ENCODE assay signal across 6 worm cellular contexts in the genomic region with DNA sequence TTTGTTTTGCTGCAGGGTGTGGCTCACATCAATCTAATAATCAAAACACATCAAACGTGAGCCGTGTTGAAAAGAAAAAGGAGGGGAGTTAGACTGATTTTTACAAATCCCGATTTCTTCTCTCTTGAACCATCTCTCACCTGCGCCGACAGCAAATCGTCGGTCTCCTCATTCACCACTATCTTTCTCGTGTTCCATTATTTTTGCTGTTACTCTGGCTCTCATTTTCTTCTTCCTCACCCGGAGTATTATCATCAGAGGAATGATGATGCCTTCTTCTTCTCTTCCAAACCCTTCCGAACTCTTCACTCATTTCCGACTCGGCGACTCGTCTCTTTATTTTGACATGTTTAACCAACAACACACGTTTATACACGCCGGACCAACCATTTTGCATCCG.
TF ChIP-seq lines count a peak whose summit lies in the region.

No protein-coding gene starts in this region.

TF ChIP-seq in whole organism, L1 larva, 84 proteins besides CTCF, POLR2A, EP300 and RAD21:
- TF ChIP-seq nhr-12 (tag; optimal IDR thresholded peaks at IDR 0.05; lab: Kevin White, UChicago) (no peak), ceh-88 (GFP tag; IDR thresholded peaks at IDR 0.05; lab: Robert Waterston, UW) (no peak), Y116A8C.19 (tag; optimal IDR thresholded peaks at IDR 0.05; lab: Kevin White, UChicago; ENCODE audit: borderline replicate concordance) (no peak), lin-14 (GFP tag; optimal IDR thresholded peaks at IDR 0.05; lab: Kevin White, UChicago) (peak; percentile 55), nhr-71 (tag; optimal IDR thresholded peaks at IDR 0.05; lab: Kevin White, UChicago) (peak; percentile 55), lir-3 (tag; optimal IDR thresholded peaks at IDR 0.05; lab: Kevin White, UChicago; ENCODE audit: poor library complexity) (no peak), mab-9 (GFP tag; IDR thresholded peaks at IDR 0.05; lab: Robert Waterston, UW) (no peak), rnt-1 (tag; optimal IDR thresholded peaks at IDR 0.05; lab: Kevin White, UChicago) (peak; percentile 8)

TF ChIP-seq in whole organism, L2 larva, 48 proteins besides CTCF, POLR2A, EP300 and RAD21:
- TF ChIP-seq sma-3 (GFP tag; optimal IDR thresholded peaks at IDR 0.05; lab: Kevin White, UChicago) (no peak), ztf-1 (GFP tag; conservative IDR thresholded peaks at IDR 0.05; lab: Robert Waterston, UW) (no peak), unc-62 (GFP tag; optimal IDR thresholded peaks at IDR 0.05; lab: Kevin White, UChicago) (no peak), sma-9 (GFP tag; optimal IDR thresholded peaks at IDR 0.05; lab: Kevin White, UChicago) (peak; percentile 32), sma-9 (tag; optimal IDR thresholded peaks at IDR 0.05; lab: Kevin White, UChicago) (no peak), F13H6.1 (tag; optimal IDR thresholded peaks at IDR 0.05; lab: Kevin White, UChicago) (peak; percentile 45), unc-39 (tag; optimal IDR thresholded peaks at IDR 0.05; lab: Kevin White, UChicago) (no peak), nhr-23 (tag; optimal IDR thresholded peaks at IDR 0.05; lab: Kevin White, UChicago) (no peak), fos-1 (tag; optimal IDR thresholded peaks at IDR 0.05; lab: Kevin White, UChicago) (no peak), nhr-129 (tag; optimal IDR thresholded peaks at IDR 0.05; lab: Kevin White, UChicago) (peak; percentile 28), elt-3 (tag; optimal IDR thresholded peaks at IDR 0.05; lab: Kevin White, UChicago) (no peak), nhr-6 (tag; optimal IDR thresholded peaks at IDR 0.05; lab: Kevin White, UChicago) (no peak), lsy-2 (tag; optimal IDR thresholded peaks at IDR 0.05; lab: Kevin White, UChicago) (no peak)

TF ChIP-seq in whole organism, L3 larva, 47 proteins besides CTCF, POLR2A, EP300 and RAD21:
- TF ChIP-seq mdl-1 (tag; optimal IDR thresholded peaks at IDR 0.05; lab: Kevin White, UChicago) (no peak), ama-1 (optimal IDR thresholded peaks at IDR 0.05; lab: Kevin White, UChicago) (no peak), nhr-67 (tag; optimal IDR thresholded peaks at IDR 0.05; lab: Kevin White, UChicago) (no peak), unc-62 (GFP tag; optimal IDR thresholded peaks at IDR 0.05; lab: Kevin White, UChicago) (peak; percentile 41), egl-5 (tag; optimal IDR thresholded peaks at IDR 0.05; lab: Kevin White, UChicago) (no peak), lin-15B (tag; optimal IDR thresholded peaks at IDR 0.05; lab: Kevin White, UChicago) (no peak)

TF ChIP-seq in whole organism, L4 larva, 104 proteins besides CTCF, POLR2A, EP300 and RAD21:
- TF ChIP-seq daf-16 (GFP tag; optimal IDR thresholded peaks at IDR 0.05; lab: Kevin White, UChicago) (peak in 1 of 2 experiments; percentile 77), daf-16 (tag; optimal IDR thresholded peaks at IDR 0.05; lab: Kevin White, UChicago) (no peak), madf-9 (GFP tag; conservative IDR thresholded peaks at IDR 0.05; lab: Robert Waterston, UW) (0 out of 2 replicates have a peak, but pooled peaks have one; percentile 12), nhr-6 (tag; optimal IDR thresholded peaks at IDR 0.05; lab: Kevin White, UChicago) (no peak), nhr-11 (tag; optimal IDR thresholded peaks at IDR 0.05; lab: Kevin White, UChicago) (peak; percentile 6), hlh-11 (tag; optimal IDR thresholded peaks at IDR 0.05; lab: Kevin White, UChicago) (peak; percentile 19)

TF ChIP-seq in whole organism, late embryonic, 69 proteins besides CTCF, POLR2A, EP300 and RAD21:
- TF ChIP-seq ceh-18 (tag; optimal IDR thresholded peaks at IDR 0.05; lab: Kevin White, UChicago) (peak; percentile 61), pha-4 (tag; optimal IDR thresholded peaks at IDR 0.05; lab: Kevin White, UChicago) (no peak), unc-55 (GFP tag; optimal IDR thresholded peaks at IDR 0.05; lab: Kevin White, UChicago) (peak; percentile 41)

TF ChIP-seq in whole organism, mixed stage, embryonic, 35 proteins besides CTCF, POLR2A, EP300 and RAD21:
- TF ChIP-seq unc-120 (tag; optimal IDR thresholded peaks at IDR 0.05; lab: Kevin White, UChicago; ENCODE audit: poor library complexity, severe bottlenecking) (peak; percentile 81), tbx-8 (GFP tag; optimal IDR thresholded peaks at IDR 0.05; lab: Kevin White, UChicago) (no peak), blmp-1 (tag; optimal IDR thresholded peaks at IDR 0.05; lab: Kevin White, UChicago) (no peak), hlh-1 (tag; optimal IDR thresholded peaks at IDR 0.05; lab: Kevin White, UChicago) (peak; percentile 17), ceh-83 (GFP tag; optimal IDR thresholded peaks at IDR 0.05; lab: Kevin White, UChicago) (no peak), cnd-1 (tag; optimal IDR thresholded peaks at IDR 0.05; lab: Kevin White, UChicago) (no peak), mab-5 (tag; optimal IDR thresholded peaks at IDR 0.05; lab: Kevin White, UChicago) (no peak), unc-62 (GFP tag; optimal IDR thresholded peaks at IDR 0.05; lab: Kevin White, UChicago) (peak; percentile 56), pha-4 (tag; optimal IDR thresholded peaks at IDR 0.05; lab: Kevin White, UChicago) (no peak), zip-8 (tag; optimal IDR thresholded peaks at IDR 0.05; lab: Kevin White, UChicago) (no peak), nhr-2 (tag; optimal IDR thresholded peaks at IDR 0.05; lab: Kevin White, UChicago) (no peak), snpc-4 (tag; optimal IDR thresholded peaks at IDR 0.05; lab: Kevin White, UChicago) (no peak)
TF ChIP-seq in whole organism, mixed stage, embryonic: peak in this region for 3.

Comparison
In these comparisons a context has a peak if more than half of its experiments do, and no peak if none do; other contexts are left out.
1. Of the 29 proteins assayed by ChIP-seq in both whole organism, L4 larva and whole organism, L1 larva: peak only in whole organism, L4 larva: nhr-11; only in whole organism, L1 larva: none; in both: none; in neither: 28.